Fruit fly (Drosophila melanogaster) whole organism, embryonic: ENCODE measurements around the gene CG16853.

ENCODE experiments used
- Awh ChIP-seq: fragments of 200-800 bp; sonication (Bioruptor generic); IDR thresholded peaks from 2 replicates; pipeline ENCODE4, ENCODE4 v1.3.6; 2022; ENCODE audit warnings: missing biosample characterization, missing genetic modification characterization
- CG13424 ChIP-seq: fragments of 200-800 bp; sonication (Bioruptor generic); optimal IDR thresholded peaks from 2 replicates; lab custom pipeline; 2019; ENCODE audit warnings: missing biosample characterization, mild to moderate bottlenecking, missing genetic modification characterization, moderate library complexity
- CG14014 ChIP-seq: fragments of 200-800 bp; sonication (Bioruptor generic); IDR thresholded peaks from 2 replicates; pipeline ENCODE4 v1.3.6; 2022; ENCODE audit warnings: missing biosample characterization, missing genetic modification characterization
- CG14965 ChIP-seq: fragments of 200-800 bp; sonication (Bioruptor generic); optimal IDR thresholded peaks from 2 replicates; lab custom pipeline; 2016; ENCODE audit warnings: missing biosample characterization, missing genetic modification characterization, borderline replicate concordance
- CG15514 ChIP-seq: fragments of 200-800 bp; sonication (Bioruptor generic); optimal IDR thresholded peaks from 3 replicates; lab custom pipeline; 2017; ENCODE audit warnings: missing biosample characterization, missing genetic modification characterization, mild to moderate bottlenecking, moderate library complexity, missing genetic modification reagents
- CG15601 ChIP-seq: fragments of 200-800 bp; sonication (Bioruptor generic); optimal IDR thresholded peaks from 3 replicates; lab custom pipeline; 2019; ENCODE audit warnings: missing biosample characterization, mild to moderate bottlenecking, missing genetic modification characterization, moderate library complexity
- CG17361 ChIP-seq: fragments of 200-800 bp; sonication (Bioruptor generic); IDR thresholded peaks from 3 replicates; pipeline ENCODE4 v1.3.6; 2022; ENCODE audit warnings: missing biosample characterization, missing genetic modification characterization
- CG17912 ChIP-seq: fragments of 200-800 bp; sonication (Bioruptor generic); optimal IDR thresholded peaks from 2 replicates; lab custom pipeline; 2018; ENCODE audit warnings: missing biosample characterization, mild to moderate bottlenecking, missing genetic modification characterization
- CG18599 ChIP-seq: fragments of 200-800 bp; sonication (Bioruptor generic); optimal IDR thresholded peaks from 3 replicates; lab custom pipeline; 2017; ENCODE audit warnings: missing biosample characterization, missing genetic modification characterization, mild to moderate bottlenecking, moderate library complexity, missing genetic modification reagents
- CG3281 ChIP-seq: fragments of 200-800 bp; sonication (Bioruptor generic); optimal IDR thresholded peaks from 3 replicates; lab custom pipeline; 2017; ENCODE audit warnings: missing biosample characterization, mild to moderate bottlenecking, missing genetic modification characterization
- CG7372 ChIP-seq: fragments of 200-800 bp; sonication (Bioruptor generic); IDR thresholded peaks from 2 replicates; pipeline ENCODE4 v1.3.6; 2022; ENCODE audit warnings: missing biosample characterization, missing genetic modification characterization
- CG9437 ChIP-seq: fragments of 200-800 bp; sonication (Bioruptor generic); optimal IDR thresholded peaks from 2 replicates; lab custom pipeline; 2018; ENCODE audit warnings: missing biosample characterization, mild to moderate bottlenecking, missing genetic modification characterization
- Ets65A ChIP-seq: fragments of 200-800 bp; sonication (Bioruptor generic); peaks from one replicate; lab custom pipeline; 2016; ENCODE audit warnings: missing biosample characterization, missing genetic modification characterization
- H15 ChIP-seq: fragments of 200-800 bp; sonication (Bioruptor generic); IDR thresholded peaks from 3 replicates; pipeline ENCODE4 v1.3.6; 2022; ENCODE audit warnings: missing biosample characterization, missing genetic modification characterization
- H2.0 ChIP-seq: fragments of 200-800 bp; sonication (Bioruptor generic); IDR thresholded peaks from 2 replicates; pipeline ENCODE4 v1.3.6; 2022; ENCODE audit warnings: missing biosample characterization, missing genetic modification characterization
- Jarid2 ChIP-seq: fragments of 200-800 bp; sonication (Bioruptor generic); optimal IDR thresholded peaks from 3 replicates; lab custom pipeline; 2017; ENCODE audit warnings: mild to moderate bottlenecking, missing biosample characterization, missing genetic modification reagents, missing genetic modification characterization
- NC2β ChIP-seq: fragments of 200-800 bp; sonication (Bioruptor generic); optimal IDR thresholded peaks from 2 replicates; lab custom pipeline; 2016; ENCODE audit warnings: missing biosample characterization, missing genetic modification characterization
- Poxn ChIP-seq: fragments of 200-800 bp; sonication (Bioruptor generic); IDR thresholded peaks from 2 replicates; pipeline ENCODE4 v1.3.6; 2022; ENCODE audit warnings: missing biosample characterization, missing genetic modification characterization
- Ptx1 ChIP-seq: fragments of 200-800 bp; sonication (Bioruptor generic); IDR thresholded peaks from 2 replicates; pipeline ENCODE4 v1.3.6; 2022; ENCODE audit warnings: missing biosample characterization, missing genetic modification characterization
- ato ChIP-seq: fragments of 200-800 bp; sonication (Bioruptor generic); IDR thresholded peaks from 2 replicates; pipeline ENCODE4 v1.3.6; 2022; ENCODE audit warnings: missing biosample characterization, missing genetic modification characterization; ENCODE audit not compliant: partially characterized antibody
- btn ChIP-seq: fragments of 200-800 bp; sonication (Bioruptor generic); optimal IDR thresholded peaks from 2 replicates; lab custom pipeline; 2016; ENCODE audit warnings: missing biosample characterization, missing genetic modification characterization
- cad ChIP-seq: fragments of >200 bp; optimal IDR thresholded peaks from 2 replicates; lab custom pipeline; 2017; ENCODE audit warnings: missing biosample characterization, missing genetic modification characterization
- cas ChIP-seq: fragments of 200-800 bp; sonication (Bioruptor generic); IDR thresholded peaks from 2 replicates; pipeline ENCODE4 v1.3.6; 2022; ENCODE audit warnings: missing biosample characterization, missing genetic modification characterization
- grau ChIP-seq: fragments of 200-800 bp; optimal IDR thresholded peaks from 3 replicates; lab custom pipeline; 2019; ENCODE audit warnings: missing biosample characterization, mild to moderate bottlenecking, missing genetic modification characterization, moderate library complexity
- gsb-n ChIP-seq: fragments of 200-800 bp; sonication (Bioruptor generic); optimal IDR thresholded peaks from 3 replicates; lab custom pipeline; 2018; ENCODE audit warnings: missing biosample characterization, mild to moderate bottlenecking, missing genetic modification characterization
- hkb ChIP-seq, 2 experiments: fragments of 200-800 bp in 1 of 2; fragments of >200 bp in 1 of 2; sonication (Bioruptor generic) in 1 of 2; IDR thresholded peaks in 1 of 2; optimal IDR thresholded peaks in 1 of 2; 2 replicates each; pipeline versions ENCODE4 v1.3.6 to Lab custom; 2017 to 2022; ENCODE audit warnings: missing biosample characterization in 1 of 2, missing genetic modification characterization in 1 of 2
- kay ChIP-seq: fragments of 200-800 bp; sonication (Bioruptor generic); optimal IDR thresholded peaks from 2 replicates; lab custom pipeline; 2016; ENCODE audit warnings: missing biosample characterization, missing genetic modification characterization
- nerfin-2 ChIP-seq: fragments of 200-800 bp; sonication (Bioruptor generic); IDR thresholded peaks from 2 replicates; pipeline ENCODE4 v1.3.6; 2022; ENCODE audit warnings: missing biosample characterization, missing genetic modification characterization; ENCODE audit not compliant: partially characterized antibody
- pho ChIP-seq: fragments of 200-800 bp; sonication (Bioruptor generic); optimal IDR thresholded peaks from 2 replicates; lab custom pipeline; 2016; ENCODE audit warnings: missing biosample characterization, missing genetic modification characterization
- pita ChIP-seq: fragments of 200-800 bp; sonication (Bioruptor generic); optimal IDR thresholded peaks from 2 replicates; lab custom pipeline; 2017; ENCODE audit warnings: missing biosample characterization, mild to moderate bottlenecking, missing genetic modification characterization
- pzg ChIP-seq: fragments of 200-800 bp; sonication (Bioruptor generic); optimal IDR thresholded peaks from 3 replicates; lab custom pipeline; 2018; ENCODE audit warnings: missing biosample characterization, mild to moderate bottlenecking, missing genetic modification characterization, moderate library complexity
- scrt ChIP-seq: fragments of 200-800 bp; sonication (Bioruptor generic); optimal IDR thresholded peaks from 2 replicates; lab custom pipeline; 2018; ENCODE audit warnings: missing biosample characterization, mild to moderate bottlenecking, missing genetic modification characterization, moderate library complexity
- sens ChIP-seq: fragments of 200-800 bp; sonication (Bioruptor generic); peaks from one replicate; lab custom pipeline; 2016; ENCODE audit warnings: missing biosample characterization, missing genetic modification characterization
- tap ChIP-seq: fragments of 200-800 bp; optimal IDR thresholded peaks from 3 replicates; lab custom pipeline; 2019; ENCODE audit warnings: missing biosample characterization, mild to moderate bottlenecking, missing genetic modification characterization, moderate library complexity
- unc-4 ChIP-seq: fragments of 200-800 bp; sonication (Bioruptor generic); IDR thresholded peaks from 2 replicates; pipeline ENCODE4 v1.3.6; 2022; ENCODE audit warnings: missing biosample characterization, missing genetic modification characterization; ENCODE audit not compliant: partially characterized antibody
- vfl ChIP-seq: fragments of 200-800 bp; sonication (Bioruptor generic); optimal IDR thresholded peaks from 2 replicates; lab custom pipeline; 2016; ENCODE audit warnings: missing biosample characterization, missing genetic modification characterization

Gene CG16853

dm6 chr2L:13547738-13548726, 6.0 kb downstream of the CG16853 start (continued):
- peak; percentile 64 for TF ChIP-seq grau (tag; lab: Kevin White, UChicago)
- TF ChIP-seq ato (GFP tag; lab: Robert Waterston, UW) = no peak
- no peak for TF ChIP-seq hkb (optimal IDR thresholded peaks at IDR 0.05; lab: Kevin White, UChicago)
- TF ChIP-seq hkb (GFP tag; IDR thresholded peaks at IDR 0.05; lab: Robert Waterston, UW) = no peak
- no peak; the same call in 1 of the 2 replicates for TF ChIP-seq CG7372 (GFP tag; lab: Robert Waterston, UW)
- no peak for TF ChIP-seq H15 (GFP tag; lab: Robert Waterston, UW)
- peak; percentile 62 for TF ChIP-seq scrt
- TF ChIP-seq btn (GFP tag; lab: Kevin White, UChicago) = no peak
- TF ChIP-seq Awh (GFP tag; lab: Robert Waterston, UW) = no peak
- peak; percentile 51 for TF ChIP-seq CG3281 (GFP tag; lab: Kevin White, UChicago)
- no peak for TF ChIP-seq pita
- no peak for TF ChIP-seq Jarid2 (GFP tag; lab: Kevin White, UChicago)
- TF ChIP-seq CG15601 (tag; lab: Kevin White, UChicago) = no peak
- TF ChIP-seq kay (GFP tag; lab: Kevin White, UChicago) = peak; percentile 30
- TF ChIP-seq cad (GFP tag; lab: Kevin White, UChicago) = peak; percentile 13
- no peak for TF ChIP-seq nerfin-2 (GFP tag; lab: Robert Waterston, UW)
- TF ChIP-seq cas (GFP tag; lab: Robert Waterston, UW) = no peak
- TF ChIP-seq CG14014 (GFP tag; lab: Robert Waterston, UW) = 0 out of 2 replicates have a peak, but pooled peaks have one; percentile 15
- no peak for TF ChIP-seq gsb-n (tag; lab: Kevin White, UChicago)
- TF ChIP-seq CG15514 (GFP tag; lab: Kevin White, UChicago) = peak; percentile 4
- TF ChIP-seq CG17361 (GFP tag; lab: Robert Waterston, UW) = peak; percentile 68
- TF ChIP-seq sens (GFP tag; lab: Kevin White, UChicago) = peak; percentile 90
- TF ChIP-seq pzg (GFP tag; lab: Kevin White, UChicago) = no peak
- TF ChIP-seq vfl (GFP tag; lab: Kevin White, UChicago) = peak; percentile 29
- TF ChIP-seq NC2β = no peak
- no peak for TF ChIP-seq H2.0
- TF ChIP-seq Ptx1 (GFP tag; lab: Robert Waterston, UW) = peak; percentile 28
- TF ChIP-seq pho = peak; percentile 62
- peak; percentile 82 for TF ChIP-seq CG18599 (GFP tag; lab: Kevin White, UChicago)
- peak; percentile 32 for TF ChIP-seq CG13424 (tag; lab: Kevin White, UChicago)
- TF ChIP-seq tap (tag; lab: Kevin White, UChicago) = no peak
- TF ChIP-seq Poxn (GFP tag; lab: Robert Waterston, UW) = no peak
- TF ChIP-seq CG14965 (GFP tag; lab: Kevin White, UChicago) = no peak
- peak; percentile 79 for TF ChIP-seq Ets65A
- TF ChIP-seq CG9437 (GFP tag; lab: Kevin White, UChicago) = no peak
- no peak for TF ChIP-seq CG17912 (GFP tag; lab: Kevin White, UChicago)
- TF ChIP-seq unc-4 (GFP tag; lab: Robert Waterston, UW) = no peak
